Worm (Caenorhabditis elegans) whole organism, young adult: ENCODE data around the gene npp-26.

Source experiments
- F37B4.10 ChIP-seq: fragments of 200-800 bp; sonication (Bioruptor generic); IDR thresholded peaks from 2 replicates; pipeline ENCODE4 v1.3.6; 2022; ENCODE audit warnings: missing genetic modification characterization, missing compliant biosample characterization
- F39B2.1 ChIP-seq: fragments of 200-800 bp; sonication (Bioruptor generic); IDR thresholded peaks from 2 replicates; pipeline ENCODE4 v1.3.6; 2022; ENCODE audit warnings: missing genetic modification reagents, missing genetic modification characterization, missing compliant biosample characterization
- bed-1 ChIP-seq: fragments of 200-800 bp; sonication (Bioruptor generic); IDR thresholded peaks from 2 replicates; pipeline ENCODE4 v1.3.6; 2022; ENCODE audit warnings: missing genetic modification reagents, missing genetic modification characterization, missing compliant biosample characterization
- hrde-1 ChIP-seq: sonication (generic microtip); optimal IDR thresholded peaks from 2 replicates; lab custom pipeline; 2016; ENCODE audit warnings: missing genetic modification characterization, mild to moderate bottlenecking, missing compliant biosample characterization, moderate library complexity, missing genotype, missing genetic modification reagents, borderline replicate concordance
- pha-4 ChIP-seq: fragments of 150-350 bp; sonication (generic microtip); optimal IDR thresholded peaks from 2 replicates; lab custom pipeline; 2014; ENCODE audit warnings: missing biosample characterization, missing genetic modification reagents, missing genetic modification characterization
- snpc-1.3 ChIP-seq: sonication (generic microtip); optimal IDR thresholded peaks from 2 replicates; lab custom pipeline; 2017; ENCODE audit warnings: missing genetic modification characterization, mild to moderate bottlenecking, missing compliant biosample characterization, antibody characterized with exemption, moderate library complexity, missing genotype, missing genetic modification reagents; ENCODE audit not compliant: insufficient read depth
- snpc-4 ChIP-seq, 5 experiments: fragments of 150-350 bp in 1 of 5; sonication (generic microtip) in 4 of 5; optimal IDR thresholded peaks; 2 replicates each; lab custom pipeline; 2014 to 2018; ENCODE audit warnings: missing genetic modification characterization in 5 of 5, missing biosample characterization in 3 of 5, antibody characterized with exemption in 2 of 5, mild to moderate bottlenecking in 2 of 5, missing compliant biosample characterization in 2 of 5, missing genotype in 2 of 5, moderate library complexity in 2 of 5, missing genetic modification reagents in 1 of 5
- tbp1 ChIP-seq: fragments of 200-800 bp; sonication (Bioruptor generic); optimal IDR thresholded peaks from 2 replicates; lab custom pipeline; 2018; ENCODE audit warnings: mild to moderate bottlenecking, missing genetic modification characterization, missing compliant biosample characterization
- unc-130 ChIP-seq: sonication (generic microtip); optimal IDR thresholded peaks from 2 replicates; lab custom pipeline; 2016; ENCODE audit warnings: missing genetic modification reagents, missing genetic modification characterization, missing compliant biosample characterization

- TF ChIP-seq snpc-4 (GFP tag; optimal IDR thresholded peaks at IDR 0.05; lab: Kevin White, UChicago) (no peak), snpc-4 (tag; optimal IDR thresholded peaks at IDR 0.05; lab: Kevin White, UChicago) (no peak), unc-130 (GFP tag; lab: Kevin White, UChicago) (no peak), snpc-1.3 (tag; lab: Kevin White, UChicago) (no peak), F37B4.10 (no peak), F39B2.1 (no peak), bed-1 (GFP tag; lab: Robert Waterston, UW) (no peak), hrde-1 (tag; lab: Kevin White, UChicago) (no peak), tbp1 (GFP tag; lab: Kevin White, UChicago) (no peak), pha-4 (tag; lab: Kevin White, UChicago) (no peak)
Measured at ce11 chrIV:4737258-4737657, 27.3 kb upstream of the npp-26 start, which contains the start of gene fbxb-78.
